Fruit fly (Drosophila melanogaster) whole organism, adult: ENCODE data around the gene CG3634.
A peak's percentile ranks its signal among the peaks of the same experiment; 100 is the strongest.

Experiments used
- CG11617 ChIP-seq: fragments of 200-800 bp; sonication (Bioruptor generic); optimal IDR thresholded peaks from 2 replicates; lab custom pipeline; 2017; ENCODE audit warnings: mild to moderate bottlenecking, missing biosample characterization, missing genetic modification reagents, missing genetic modification characterization
- CG12768 ChIP-seq: fragments of 200-800 bp; sonication (Bioruptor generic); optimal IDR thresholded peaks from 2 replicates; lab custom pipeline; 2017; ENCODE audit warnings: missing biosample characterization, missing genetic modification characterization, mild to moderate bottlenecking, moderate library complexity, missing genetic modification reagents
- CG14711 ChIP-seq: fragments of 200-800 bp; sonication (Bioruptor generic); optimal IDR thresholded peaks from 2 replicates; lab custom pipeline; 2018; ENCODE audit warnings: missing biosample characterization, mild to moderate bottlenecking, missing genetic modification characterization, moderate library complexity
- CG1620 ChIP-seq: fragments of 200-800 bp; sonication (Bioruptor generic); optimal IDR thresholded peaks from 2 replicates; lab custom pipeline; 2016; ENCODE audit warnings: missing biosample characterization, missing genetic modification characterization
- CG33017 ChIP-seq: fragments of 200-800 bp; sonication (Bioruptor generic); optimal IDR thresholded peaks from 2 replicates; lab custom pipeline; 2018; ENCODE audit warnings: missing biosample characterization, mild to moderate bottlenecking, missing genetic modification characterization, moderate library complexity
- CG5204 ChIP-seq: fragments of 200-800 bp; sonication (Bioruptor generic); optimal IDR thresholded peaks from 2 replicates; lab custom pipeline; 2016; ENCODE audit warnings: missing biosample characterization, missing genetic modification characterization
- CG7045 ChIP-seq: fragments of 200-800 bp; sonication (Bioruptor generic); optimal IDR thresholded peaks from 2 replicates; lab custom pipeline; 2017; ENCODE audit warnings: missing biosample characterization, mild to moderate bottlenecking, missing genetic modification characterization
- CG7101 ChIP-seq: fragments of 200-800 bp; sonication (Bioruptor generic); optimal IDR thresholded peaks from 2 replicates; lab custom pipeline; 2018; ENCODE audit warnings: missing biosample characterization, mild to moderate bottlenecking, missing genetic modification characterization, moderate library complexity
- Clk ChIP-seq: fragments of 200-800 bp; sonication (Bioruptor generic); optimal IDR thresholded peaks from 2 replicates; lab custom pipeline; 2017; ENCODE audit warnings: missing biosample characterization, missing genetic modification characterization
- Crg-1 ChIP-seq: fragments of 200-800 bp; sonication (Bioruptor generic); optimal IDR thresholded peaks from 2 replicates; lab custom pipeline; 2016; ENCODE audit warnings: missing biosample characterization, missing genetic modification characterization
- Hr96 ChIP-seq: fragments of 200-800 bp; sonication (Bioruptor generic); optimal IDR thresholded peaks from 2 replicates; lab custom pipeline; 2016; ENCODE audit warnings: missing biosample characterization, missing genetic modification characterization
- Mnt ChIP-seq: fragments of 200-800 bp; sonication (Bioruptor generic); optimal IDR thresholded peaks from 2 replicates; lab custom pipeline; 2016; ENCODE audit warnings: missing biosample characterization, mild to moderate bottlenecking, missing genetic modification characterization
- bab1 ChIP-seq: fragments of 200-800 bp; sonication (Bioruptor generic); optimal IDR thresholded peaks from 3 replicates; lab custom pipeline; 2019; ENCODE audit warnings: missing biosample characterization, mild to moderate bottlenecking, missing genetic modification characterization, moderate library complexity
- cic ChIP-seq: fragments of 200-800 bp; sonication (Bioruptor generic); optimal IDR thresholded peaks from 2 replicates; lab custom pipeline; 2017; ENCODE audit warnings: missing biosample characterization, mild to moderate bottlenecking, missing genetic modification characterization, moderate library complexity
- cnc ChIP-seq, 2 experiments: fragments of >200 bp; optimal IDR thresholded peaks; 2 replicates each; lab custom pipeline; 2017
- kay ChIP-seq: fragments of 200-800 bp; sonication (Bioruptor generic); peaks from one replicate; lab custom pipeline; 2016; ENCODE audit warnings: missing biosample characterization, missing genetic modification characterization, borderline replicate concordance
- ovo ChIP-seq: fragments of 200-800 bp; sonication (Bioruptor generic); optimal IDR thresholded peaks from 2 replicates; lab custom pipeline; 2016; ENCODE audit warnings: missing biosample characterization, missing genetic modification characterization
- pad ChIP-seq: fragments of 200-800 bp; sonication (Bioruptor generic); optimal IDR thresholded peaks from 3 replicates; lab custom pipeline; 2017; ENCODE audit warnings: missing biosample characterization, missing genetic modification characterization, mild to moderate bottlenecking, moderate library complexity, missing genetic modification reagents
- tj ChIP-seq: fragments of 200-800 bp; sonication (Bioruptor generic); optimal IDR thresholded peaks from 3 replicates; lab custom pipeline; 2017; ENCODE audit warnings: missing biosample characterization, mild to moderate bottlenecking, missing genetic modification characterization, moderate library complexity
- toe ChIP-seq: fragments of 200-800 bp; sonication (Bioruptor generic); optimal IDR thresholded peaks from 2 replicates; lab custom pipeline; 2016; ENCODE audit warnings: missing biosample characterization, missing genetic modification characterization

CG3634 gene

DNA sequence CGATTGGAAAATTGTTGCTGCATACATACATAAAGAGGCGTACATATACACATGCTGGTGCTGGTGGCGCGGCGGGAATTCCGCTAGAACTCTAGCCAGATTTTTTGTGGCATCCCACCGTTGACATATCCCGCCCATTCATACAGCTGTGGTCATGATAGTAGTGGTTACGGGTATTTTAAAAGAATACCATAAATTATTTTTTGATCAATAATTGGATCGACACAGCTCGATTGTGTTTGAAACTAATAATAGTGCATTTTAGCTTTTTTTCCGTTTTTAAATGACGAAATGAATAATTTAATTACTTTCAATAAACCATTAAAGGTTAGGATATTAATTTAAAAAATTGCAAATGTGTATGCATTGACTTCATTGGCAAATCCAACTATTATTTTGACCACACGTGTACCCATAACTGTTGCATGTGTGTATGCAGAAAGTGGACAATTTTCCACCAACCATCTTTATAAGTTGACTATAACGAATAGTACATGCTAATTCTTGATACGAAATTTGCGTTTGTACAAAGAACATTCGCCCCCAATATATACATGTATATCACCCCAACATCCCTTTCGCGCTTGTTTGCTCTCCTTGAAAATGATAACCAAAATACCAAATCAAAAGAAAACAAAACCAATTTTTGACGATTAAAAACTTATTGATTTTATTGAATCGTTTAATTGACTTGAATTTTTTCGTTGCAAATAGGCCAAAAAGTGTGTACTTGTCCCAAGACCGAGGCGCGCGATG, 37.0 kb downstream of the CG3634 start:
- TF ChIP-seq ovo (GFP tag; lab: Kevin White, UChicago) (no peak), CG11617 (peak; percentile 47), CG1620 (GFP tag; lab: Kevin White, UChicago) (peak; percentile 39), Mnt (GFP tag; lab: Kevin White, UChicago) (peak; percentile 22), toe (GFP tag; lab: Kevin White, UChicago) (no peak), pad (GFP tag; lab: Kevin White, UChicago) (no peak), Clk (peak; percentile 31), CG33017 (tag; lab: Kevin White, UChicago) (peak; percentile 65), CG14711 (tag; lab: Kevin White, UChicago) (peak; percentile 58), CG7045 (peak; percentile 65), Crg-1 (GFP tag; lab: Kevin White, UChicago) (peak; percentile 30), CG12768 (GFP tag; lab: Kevin White, UChicago) (peak; percentile 50), CG5204 (GFP tag; lab: Kevin White, UChicago) (no peak), tj (GFP tag; lab: Kevin White, UChicago) (no peak), kay (GFP tag; lab: Kevin White, UChicago) (peak; percentile 90), bab1 (GFP tag; lab: Kevin White, UChicago) (peak; percentile 85), CG7101 (tag; lab: Kevin White, UChicago) (peak; percentile 70)

DNA sequence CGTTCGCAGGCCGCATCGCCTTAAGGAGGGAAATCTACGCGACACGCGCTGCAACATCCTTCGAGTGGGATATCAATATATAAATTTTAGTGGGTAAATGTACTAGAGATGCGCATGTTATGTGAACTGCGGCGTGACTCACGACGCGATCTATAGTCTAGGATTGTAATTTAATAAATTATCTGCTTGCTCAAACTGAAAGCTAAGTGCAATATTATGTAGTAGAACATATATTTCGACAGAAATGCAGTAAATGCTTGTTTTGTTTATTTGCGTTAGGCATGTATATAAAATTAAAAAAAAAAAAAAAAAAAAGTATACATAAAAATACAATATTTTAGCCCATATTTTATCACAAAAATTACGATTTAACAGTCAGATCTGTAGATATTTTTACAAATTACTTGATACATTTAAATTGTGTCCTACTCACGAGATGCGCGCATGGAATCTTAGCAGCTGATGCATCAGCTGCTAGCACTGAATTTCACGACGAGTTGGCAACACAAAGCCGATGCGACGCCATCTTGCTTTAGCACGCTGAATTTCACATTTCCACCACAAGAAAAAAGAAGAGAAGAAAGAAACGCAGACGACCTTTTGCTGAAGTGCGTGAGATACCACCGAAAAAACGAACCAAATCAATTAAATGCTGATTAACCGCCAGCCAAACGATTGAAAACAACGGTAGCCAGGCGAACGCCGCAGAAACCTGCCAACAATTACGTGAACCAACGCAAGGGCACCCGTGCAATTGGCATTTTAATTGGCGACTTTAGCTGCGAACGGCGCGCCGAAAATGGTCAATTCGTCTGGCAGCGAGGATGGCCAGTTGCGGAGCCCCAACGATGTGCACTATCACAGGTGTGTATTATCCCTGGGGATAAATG, 37.8 kb downstream of the CG3634 start, which contains the start of the genes CG4042 and Pitslre:
CG4042 (minus strand) TSS at position 507 of the 890 bp plus-strand sequence.
Pitslre (plus strand) TSS at position 528 of the 890 bp plus-strand sequence.
- peak; percentile 77 for TF ChIP-seq Mnt (GFP tag; lab: Kevin White, UChicago)
- TF ChIP-seq CG14711 (tag; lab: Kevin White, UChicago), result no peak
- no peak for TF ChIP-seq Hr96
- no peak for TF ChIP-seq Clk
- TF ChIP-seq Crg-1 (GFP tag; lab: Kevin White, UChicago), result peak; percentile 28
- peak; percentile 9 for TF ChIP-seq CG7101 (tag; lab: Kevin White, UChicago)
- peak; percentile 63 for TF ChIP-seq toe (GFP tag; lab: Kevin White, UChicago)
- TF ChIP-seq kay (GFP tag; lab: Kevin White, UChicago), result peak; percentile 66
- TF ChIP-seq CG33017 (tag; lab: Kevin White, UChicago), result no peak
- TF ChIP-seq ovo (GFP tag; lab: Kevin White, UChicago), result no peak
- TF ChIP-seq CG12768 (GFP tag; lab: Kevin White, UChicago), result no peak
- no peak for TF ChIP-seq cnc (optimal IDR thresholded peaks at IDR 0.05; lab: Kevin White, UChicago)
- TF ChIP-seq CG11617, result no peak
- TF ChIP-seq bab1 (GFP tag; lab: Kevin White, UChicago), result no peak
- TF ChIP-seq tj (GFP tag; lab: Kevin White, UChicago), result peak; percentile 2
- TF ChIP-seq cic (GFP tag; lab: Kevin White, UChicago), result no peak
- TF ChIP-seq CG1620 (GFP tag; lab: Kevin White, UChicago), result peak; percentile 13
- TF ChIP-seq CG5204 (GFP tag; lab: Kevin White, UChicago), result no peak
- TF ChIP-seq CG7045, result no peak
- TF ChIP-seq pad (GFP tag; lab: Kevin White, UChicago), result no peak

DNA sequence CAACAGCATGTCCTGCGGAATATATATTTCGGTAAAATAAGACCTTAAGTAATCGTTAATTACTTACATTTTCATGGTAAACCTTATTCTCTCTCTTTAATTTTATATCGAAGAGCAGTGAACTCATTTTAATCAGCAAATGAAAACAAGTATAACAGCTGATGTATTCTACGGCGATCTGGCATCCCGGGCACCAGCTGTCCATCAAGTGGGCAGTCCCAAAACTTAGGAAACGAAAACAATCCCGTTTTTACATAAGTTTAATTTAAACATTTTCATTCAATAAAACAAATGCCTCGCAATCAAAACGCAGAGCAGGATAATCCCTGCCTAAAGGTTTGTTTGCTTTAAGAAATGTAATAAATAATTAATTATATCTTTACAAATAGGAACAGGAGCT, 39.7 kb downstream of the CG3634 start, which contains the start of the genes CG4074 and CG4186:
CG4074 (minus strand) TSS at position 151 of the 400 bp plus-strand sequence.
CG4186 (plus strand) TSS at position 237 of the 400 bp plus-strand sequence.
- no peak for TF ChIP-seq pad (GFP tag; lab: Kevin White, UChicago)
- no peak for TF ChIP-seq CG1620 (GFP tag; lab: Kevin White, UChicago)
- no peak for TF ChIP-seq cic (GFP tag; lab: Kevin White, UChicago)
- no peak for TF ChIP-seq Crg-1 (GFP tag; lab: Kevin White, UChicago)
- no peak for TF ChIP-seq cnc (optimal IDR thresholded peaks at IDR 0.05; lab: Kevin White, UChicago)
- TF ChIP-seq kay (GFP tag; lab: Kevin White, UChicago), result peak; percentile 66
- no peak for TF ChIP-seq Clk
- TF ChIP-seq bab1 (GFP tag; lab: Kevin White, UChicago), result peak; percentile 17
- TF ChIP-seq CG11617, result peak; percentile 17
- TF ChIP-seq tj (GFP tag; lab: Kevin White, UChicago), result no peak
- TF ChIP-seq Mnt (GFP tag; lab: Kevin White, UChicago), result peak; percentile 18

DNA sequence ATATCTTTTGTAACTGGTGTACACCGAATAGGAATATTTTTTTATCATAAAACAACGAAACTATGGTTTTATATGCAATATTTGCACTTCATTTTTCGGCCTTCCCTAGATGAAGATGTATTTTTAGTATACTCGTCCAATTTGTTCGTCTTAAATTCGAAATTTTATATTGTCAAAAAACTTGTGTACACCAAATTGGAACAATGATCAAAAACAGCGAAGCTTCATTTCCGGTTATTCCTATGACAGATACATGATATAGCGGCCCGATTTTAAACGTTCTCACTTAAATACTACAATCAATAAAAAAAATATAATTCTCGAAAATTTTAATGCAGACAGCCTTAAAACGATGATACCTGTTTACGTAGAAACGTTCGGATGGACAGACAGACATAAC, 41.8 kb downstream of the CG3634 start:
- TF ChIP-seq pad (GFP tag; lab: Kevin White, UChicago) (no peak), cnc (optimal IDR thresholded peaks at IDR 0.05; lab: Kevin White, UChicago) (no peak), Hr96 (no peak), CG11617 (no peak), Clk (no peak), CG7045 (no peak)

DNA sequence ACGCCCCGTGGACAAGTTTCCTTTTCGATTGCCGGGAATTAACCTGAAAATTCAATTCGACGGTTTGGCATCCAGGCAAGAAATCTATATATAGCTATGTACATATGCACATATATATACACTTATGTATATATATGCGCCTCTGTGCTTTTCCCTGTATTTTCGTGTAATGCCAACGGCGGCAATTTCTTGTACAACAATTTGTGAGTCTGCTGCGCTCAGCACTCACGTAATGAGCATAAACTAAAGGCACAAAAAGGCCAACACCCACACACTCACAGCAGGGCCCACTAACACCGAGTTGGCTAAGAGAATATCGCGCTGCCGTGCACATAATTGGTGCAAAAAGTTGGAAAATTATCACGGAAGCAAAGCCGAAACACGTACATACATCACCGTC, 47.6 kb downstream of the CG3634 start:
- TF ChIP-seq tj (GFP tag; lab: Kevin White, UChicago) (peak; percentile 78), Crg-1 (GFP tag; lab: Kevin White, UChicago) (no peak)
